Fruit fly (Drosophila melanogaster) whole organism, adult: ENCODE measurements around the gene TTLL3A.

ENCODE experiments used
- CG11617 ChIP-seq: fragments of 200-800 bp; sonication (Bioruptor generic); optimal IDR thresholded peaks from 2 replicates; lab custom pipeline; 2017; ENCODE audit warnings: mild to moderate bottlenecking, missing biosample characterization, missing genetic modification reagents, missing genetic modification characterization
- CG12768 ChIP-seq: fragments of 200-800 bp; sonication (Bioruptor generic); optimal IDR thresholded peaks from 2 replicates; lab custom pipeline; 2017; ENCODE audit warnings: missing biosample characterization, missing genetic modification characterization, mild to moderate bottlenecking, moderate library complexity, missing genetic modification reagents
- CG14711 ChIP-seq: fragments of 200-800 bp; sonication (Bioruptor generic); optimal IDR thresholded peaks from 2 replicates; lab custom pipeline; 2018; ENCODE audit warnings: missing biosample characterization, mild to moderate bottlenecking, missing genetic modification characterization, moderate library complexity
- CG1620 ChIP-seq: fragments of 200-800 bp; sonication (Bioruptor generic); optimal IDR thresholded peaks from 2 replicates; lab custom pipeline; 2016; ENCODE audit warnings: missing biosample characterization, missing genetic modification characterization
- CG33017 ChIP-seq: fragments of 200-800 bp; sonication (Bioruptor generic); optimal IDR thresholded peaks from 2 replicates; lab custom pipeline; 2018; ENCODE audit warnings: missing biosample characterization, mild to moderate bottlenecking, missing genetic modification characterization, moderate library complexity
- CG5204 ChIP-seq: fragments of 200-800 bp; sonication (Bioruptor generic); optimal IDR thresholded peaks from 2 replicates; lab custom pipeline; 2016; ENCODE audit warnings: missing biosample characterization, missing genetic modification characterization
- CG7045 ChIP-seq: fragments of 200-800 bp; sonication (Bioruptor generic); optimal IDR thresholded peaks from 2 replicates; lab custom pipeline; 2017; ENCODE audit warnings: missing biosample characterization, mild to moderate bottlenecking, missing genetic modification characterization
- CG7101 ChIP-seq: fragments of 200-800 bp; sonication (Bioruptor generic); optimal IDR thresholded peaks from 2 replicates; lab custom pipeline; 2018; ENCODE audit warnings: missing biosample characterization, mild to moderate bottlenecking, missing genetic modification characterization, moderate library complexity
- Clk ChIP-seq: fragments of 200-800 bp; sonication (Bioruptor generic); optimal IDR thresholded peaks from 2 replicates; lab custom pipeline; 2017; ENCODE audit warnings: missing biosample characterization, missing genetic modification characterization
- Crg-1 ChIP-seq: fragments of 200-800 bp; sonication (Bioruptor generic); optimal IDR thresholded peaks from 2 replicates; lab custom pipeline; 2016; ENCODE audit warnings: missing biosample characterization, missing genetic modification characterization
- Hr96 ChIP-seq: fragments of 200-800 bp; sonication (Bioruptor generic); optimal IDR thresholded peaks from 2 replicates; lab custom pipeline; 2016; ENCODE audit warnings: missing biosample characterization, missing genetic modification characterization
- Mnt ChIP-seq: fragments of 200-800 bp; sonication (Bioruptor generic); optimal IDR thresholded peaks from 2 replicates; lab custom pipeline; 2016; ENCODE audit warnings: missing biosample characterization, mild to moderate bottlenecking, missing genetic modification characterization
- bab1 ChIP-seq: fragments of 200-800 bp; sonication (Bioruptor generic); optimal IDR thresholded peaks from 3 replicates; lab custom pipeline; 2019; ENCODE audit warnings: missing biosample characterization, mild to moderate bottlenecking, missing genetic modification characterization, moderate library complexity
- cic ChIP-seq: fragments of 200-800 bp; sonication (Bioruptor generic); optimal IDR thresholded peaks from 2 replicates; lab custom pipeline; 2017; ENCODE audit warnings: missing biosample characterization, mild to moderate bottlenecking, missing genetic modification characterization, moderate library complexity
- cnc ChIP-seq, 2 experiments: fragments of >200 bp; optimal IDR thresholded peaks; 2 replicates each; lab custom pipeline; 2017
- kay ChIP-seq: fragments of 200-800 bp; sonication (Bioruptor generic); peaks from one replicate; lab custom pipeline; 2016; ENCODE audit warnings: missing biosample characterization, missing genetic modification characterization, borderline replicate concordance
- ovo ChIP-seq: fragments of 200-800 bp; sonication (Bioruptor generic); optimal IDR thresholded peaks from 2 replicates; lab custom pipeline; 2016; ENCODE audit warnings: missing biosample characterization, missing genetic modification characterization
- pad ChIP-seq: fragments of 200-800 bp; sonication (Bioruptor generic); optimal IDR thresholded peaks from 3 replicates; lab custom pipeline; 2017; ENCODE audit warnings: missing biosample characterization, missing genetic modification characterization, mild to moderate bottlenecking, moderate library complexity, missing genetic modification reagents
- tj ChIP-seq: fragments of 200-800 bp; sonication (Bioruptor generic); optimal IDR thresholded peaks from 3 replicates; lab custom pipeline; 2017; ENCODE audit warnings: missing biosample characterization, mild to moderate bottlenecking, missing genetic modification characterization, moderate library complexity
- toe ChIP-seq: fragments of 200-800 bp; sonication (Bioruptor generic); optimal IDR thresholded peaks from 2 replicates; lab custom pipeline; 2016; ENCODE audit warnings: missing biosample characterization, missing genetic modification characterization

Gene TTLL3A

DNA sequence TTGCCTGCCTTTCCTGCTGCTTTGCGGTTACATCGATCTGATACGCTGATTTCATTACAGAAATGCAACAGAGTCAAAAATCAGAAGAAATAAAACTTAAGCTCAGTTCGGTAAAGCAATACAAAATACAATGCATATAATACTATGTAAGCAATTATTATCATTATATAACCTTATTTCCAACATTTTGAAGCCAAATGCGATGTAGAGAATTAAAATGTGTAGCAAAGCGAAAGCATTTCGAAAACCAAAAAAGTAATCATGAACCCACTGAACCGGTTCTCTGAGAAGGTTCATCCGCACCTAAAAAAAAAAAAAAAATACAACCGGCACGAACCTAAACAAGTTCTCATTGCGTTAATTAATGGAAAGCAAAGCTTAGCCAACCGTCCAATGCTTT lies 44.2 kb upstream of the TTLL3A start:
- TF ChIP-seq bab1 (GFP tag; lab: Kevin White, UChicago) = no peak
- no peak for TF ChIP-seq CG11617
- TF ChIP-seq pad (GFP tag; lab: Kevin White, UChicago) = no peak
- peak; percentile 91 for TF ChIP-seq kay (GFP tag; lab: Kevin White, UChicago)
- peak; percentile 33 for TF ChIP-seq tj (GFP tag; lab: Kevin White, UChicago)
- TF ChIP-seq Mnt (GFP tag; lab: Kevin White, UChicago) = no peak

- TF ChIP-seq Mnt (GFP tag; lab: Kevin White, UChicago) (no peak), pad (GFP tag; lab: Kevin White, UChicago) (peak; percentile 26)
Observed at dm6 chr2L:6783395-6783794, 43.4 kb upstream of the TTLL3A start.

dm6 chr2L:6774853-6775252 lies 34.9 kb upstream of the TTLL3A start:
- TF ChIP-seq Crg-1 (no peak), toe (no peak), bab1 (GFP tag; lab: Kevin White, UChicago) (no peak), CG7045 (GFP tag; lab: Kevin White, UChicago) (peak; percentile 16), CG33017 (tag; lab: Kevin White, UChicago) (peak; percentile 13), Hr96 (GFP tag; lab: Kevin White, UChicago) (peak; percentile 4), tj (GFP tag; lab: Kevin White, UChicago) (peak; percentile 12), ovo (GFP tag; lab: Kevin White, UChicago) (no peak), pad (GFP tag; lab: Kevin White, UChicago) (no peak), CG11617 (no peak), Clk (GFP tag; lab: Kevin White, UChicago) (no peak), cic (GFP tag; lab: Kevin White, UChicago) (no peak), CG7101 (tag; lab: Kevin White, UChicago) (no peak), CG1620 (GFP tag; lab: Kevin White, UChicago) (no peak), kay (GFP tag; lab: Kevin White, UChicago) (no peak), CG14711 (no peak), CG12768 (no peak), cnc (optimal IDR thresholded peaks at IDR 0.05; lab: Kevin White, UChicago) (no peak), Mnt (GFP tag; lab: Kevin White, UChicago) (no peak), CG5204 (GFP tag; lab: Kevin White, UChicago) (peak; percentile 22)

- TF ChIP-seq pad (GFP tag; lab: Kevin White, UChicago) = no peak
- no peak for TF ChIP-seq Hr96 (GFP tag; lab: Kevin White, UChicago)
- TF ChIP-seq CG14711 = no peak
- TF ChIP-seq cic (GFP tag; lab: Kevin White, UChicago) = no peak
- no peak for TF ChIP-seq CG33017 (tag; lab: Kevin White, UChicago)
- TF ChIP-seq kay (GFP tag; lab: Kevin White, UChicago) = no peak
- TF ChIP-seq CG5204 (GFP tag; lab: Kevin White, UChicago) = no peak
Observed at dm6 chr2L:6773645-6774044, 33.7 kb upstream of the TTLL3A start, which contains the start of gene CG17378. Gene CG17378 (plus strand): TSS chr2L:6774041.

dm6 chr2L:6772655-6773054 lies 32.7 kb upstream of the TTLL3A start, which contains the start of gene LUBEL:
Gene LUBEL (minus strand): TSS chr2L:6772755.
- no peak for TF ChIP-seq ovo (GFP tag; lab: Kevin White, UChicago)
- no peak for TF ChIP-seq cic (GFP tag; lab: Kevin White, UChicago)
- TF ChIP-seq tj (GFP tag; lab: Kevin White, UChicago) = no peak
- no peak for TF ChIP-seq Mnt (GFP tag; lab: Kevin White, UChicago)
- no peak for TF ChIP-seq pad (GFP tag; lab: Kevin White, UChicago)
- no peak for TF ChIP-seq toe
- TF ChIP-seq Clk (GFP tag; lab: Kevin White, UChicago) = no peak
- no peak for TF ChIP-seq CG33017 (tag; lab: Kevin White, UChicago)
- no peak for TF ChIP-seq Crg-1

dm6 chr2L:6759528-6759927 lies 19.5 kb upstream of the TTLL3A start, which contains the start of gene CG11322:
Gene CG11322 (minus strand): TSS chr2L:6759628.
- TF ChIP-seq toe (no peak), Mnt (GFP tag; lab: Kevin White, UChicago) (no peak), CG33017 (tag; lab: Kevin White, UChicago) (no peak), pad (GFP tag; lab: Kevin White, UChicago) (no peak), Hr96 (GFP tag; lab: Kevin White, UChicago) (no peak), bab1 (GFP tag; lab: Kevin White, UChicago) (no peak), ovo (GFP tag; lab: Kevin White, UChicago) (no peak), kay (GFP tag; lab: Kevin White, UChicago) (no peak), CG11617 (no peak), Clk (GFP tag; lab: Kevin White, UChicago) (no peak), tj (GFP tag; lab: Kevin White, UChicago) (no peak), CG5204 (GFP tag; lab: Kevin White, UChicago) (no peak), CG14711 (no peak), CG12768 (no peak), cic (GFP tag; lab: Kevin White, UChicago) (no peak), CG7045 (GFP tag; lab: Kevin White, UChicago) (no peak)

DNA sequence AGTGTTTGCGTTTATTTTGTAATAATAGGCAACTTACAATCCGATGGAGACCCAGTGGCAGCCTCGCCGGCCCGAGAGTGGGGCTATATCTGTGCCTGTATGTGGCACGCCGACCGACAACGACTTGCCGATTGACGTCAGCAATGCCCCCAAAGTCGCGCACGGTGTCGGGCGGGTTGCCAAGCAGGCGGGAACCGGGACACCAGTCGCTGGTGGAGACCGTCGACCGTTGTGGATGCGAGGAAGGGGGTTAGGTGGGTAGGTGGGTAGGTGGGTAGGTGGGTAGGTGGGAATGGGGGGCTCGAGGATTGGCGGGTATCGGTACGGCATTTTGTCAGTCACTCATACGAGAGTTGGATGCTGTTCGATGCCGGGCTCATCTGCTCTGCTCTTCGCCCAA lies 11.0 kb upstream of the TTLL3A start:
- TF ChIP-seq pad (GFP tag; lab: Kevin White, UChicago) (no peak), CG14711 (no peak), toe (no peak), Clk (GFP tag; lab: Kevin White, UChicago) (no peak), tj (GFP tag; lab: Kevin White, UChicago) (no peak), CG5204 (GFP tag; lab: Kevin White, UChicago) (no peak), CG7045 (GFP tag; lab: Kevin White, UChicago) (no peak)
